Worm (Caenorhabditis elegans) whole organism, young adult: ENCODE results near the gene Y38C1AA.1.

Experiments used
- B0019.2 ChIP-seq: fragments of 200-800 bp; sonication (Bioruptor generic); conservative IDR thresholded peaks from 2 replicates; pipeline ENCODE4 v1.3.6; 2022; ENCODE audit warnings: missing genetic modification reagents, missing genetic modification characterization, missing compliant biosample characterization
- F22D6.2 ChIP-seq: sonication (generic microtip); optimal IDR thresholded peaks from 2 replicates; lab custom pipeline; 2016; ENCODE audit warnings: mild to moderate bottlenecking, missing genetic modification characterization, missing compliant biosample characterization
- F23B12.7 ChIP-seq: sonication (generic microtip); optimal IDR thresholded peaks from 2 replicates; lab custom pipeline; 2017; ENCODE audit warnings: missing genetic modification characterization, mild to moderate bottlenecking, missing compliant biosample characterization, antibody characterized with exemption, moderate library complexity; ENCODE audit not compliant: insufficient read depth
- F52B5.7 ChIP-seq: sonication (generic microtip); optimal IDR thresholded peaks from 2 replicates; lab custom pipeline; 2016; ENCODE audit warnings: mild to moderate bottlenecking, missing genetic modification characterization, missing compliant biosample characterization
- F57A8.1 ChIP-seq: fragments of 200-800 bp; sonication (Bioruptor generic); optimal IDR thresholded peaks from 2 replicates; lab custom pipeline; 2018; ENCODE audit warnings: mild to moderate bottlenecking, missing genetic modification characterization, moderate library complexity, missing compliant biosample characterization
- K12H6.12 ChIP-seq: fragments of 200-800 bp; sonication (Bioruptor generic); optimal IDR thresholded peaks from 2 replicates; lab custom pipeline; 2018; ENCODE audit warnings: mild to moderate bottlenecking, missing genetic modification characterization, missing compliant biosample characterization
- T07F8.4 ChIP-seq: sonication (generic microtip); optimal IDR thresholded peaks from 2 replicates; lab custom pipeline; 2016; ENCODE audit warnings: mild to moderate bottlenecking, missing genetic modification characterization, moderate library complexity, missing compliant biosample characterization
- T26A5.8 ChIP-seq: sonication (generic microtip); optimal IDR thresholded peaks from 2 replicates; lab custom pipeline; 2016; ENCODE audit warnings: missing genetic modification characterization, missing compliant biosample characterization
- Y79H2A.3 ChIP-seq: fragments of 200-800 bp; sonication (Bioruptor generic); conservative IDR thresholded peaks from 2 replicates; pipeline ENCODE4 v1.3.6; 2022; ENCODE audit warnings: missing genetic modification reagents, missing genetic modification characterization, missing compliant biosample characterization
- ZK185.1 ChIP-seq: sonication (generic microtip); optimal IDR thresholded peaks from 2 replicates; lab custom pipeline; 2016; ENCODE audit warnings: mild to moderate bottlenecking, missing genetic modification characterization, missing compliant biosample characterization; ENCODE audit not compliant: poor library complexity, severe bottlenecking
- attf-6 ChIP-seq: fragments of 200-800 bp; sonication (Bioruptor generic); IDR thresholded peaks from 2 replicates; pipeline ENCODE4 v1.3.6; 2022; ENCODE audit warnings: missing genetic modification reagents, missing genetic modification characterization, missing compliant biosample characterization
- bed-2 ChIP-seq: fragments of 200-800 bp; sonication (Bioruptor generic); IDR thresholded peaks from 2 replicates; pipeline ENCODE4 v1.3.6; 2022; ENCODE audit warnings: missing genetic modification reagents, missing genetic modification characterization, missing compliant biosample characterization
- cebp-1 ChIP-seq, 2 experiments: fragments of 200-800 bp in 1 of 2; sonication (Bioruptor generic) in 1 of 2; sonication (generic microtip) in 1 of 2; IDR thresholded peaks in 1 of 2; optimal IDR thresholded peaks in 1 of 2; 2 replicates each; pipeline versions ENCODE4 v1.3.6 to Lab custom; 2017 to 2022; ENCODE audit warnings: missing compliant biosample characterization in 2 of 2, missing genetic modification characterization in 2 of 2, mild to moderate bottlenecking in 1 of 2, missing genetic modification reagents in 1 of 2, moderate library complexity in 1 of 2
- ceh-79 ChIP-seq: sonication (generic microtip); optimal IDR thresholded peaks from 2 replicates; lab custom pipeline; 2017; ENCODE audit warnings: mild to moderate bottlenecking, missing genetic modification characterization, missing compliant biosample characterization
- die-1 ChIP-seq: sonication (generic microtip); optimal IDR thresholded peaks from 2 replicates; lab custom pipeline; 2016; ENCODE audit warnings: missing genotype, mild to moderate bottlenecking, missing genetic modification characterization, missing compliant biosample characterization
- dpff-1 ChIP-seq: sonication (generic microtip); optimal IDR thresholded peaks from 2 replicates; lab custom pipeline; 2017; ENCODE audit warnings: mild to moderate bottlenecking, missing genetic modification characterization, missing compliant biosample characterization
- dpl-1 ChIP-seq: fragments of 150-350 bp; optimal IDR thresholded peaks from 2 replicates; lab custom pipeline; 2014; ENCODE audit warnings: missing biosample characterization, missing genetic modification reagents, missing genetic modification characterization
- ets-4 ChIP-seq: fragments of 200-800 bp; sonication (Bioruptor generic); optimal IDR thresholded peaks from 2 replicates; lab custom pipeline; 2018; ENCODE audit warnings: mild to moderate bottlenecking, missing genetic modification characterization, missing compliant biosample characterization
- him-1 ChIP-seq: sonication (generic microtip); optimal IDR thresholded peaks from 2 replicates; lab custom pipeline; 2016; ENCODE audit warnings: missing genotype, missing genetic modification reagents, missing genetic modification characterization, missing compliant biosample characterization
- hrde-1 ChIP-seq: sonication (generic microtip); optimal IDR thresholded peaks from 2 replicates; lab custom pipeline; 2016; ENCODE audit warnings: missing genetic modification characterization, mild to moderate bottlenecking, missing compliant biosample characterization, moderate library complexity, missing genotype, missing genetic modification reagents, borderline replicate concordance
- hsf-1 ChIP-seq: fragments of 200-800 bp; sonication (Bioruptor generic); IDR thresholded peaks from 2 replicates; pipeline ENCODE4 v1.3.6; 2022; ENCODE audit warnings: missing genetic modification reagents, missing genetic modification characterization, missing compliant biosample characterization
- let-526 ChIP-seq: fragments of 200-800 bp; sonication (Bioruptor generic); IDR thresholded peaks from 2 replicates; pipeline ENCODE4 v1.3.6; 2022; ENCODE audit warnings: missing genetic modification reagents, missing genetic modification characterization, missing compliant biosample characterization
- lir-1 ChIP-seq: fragments of 200-800 bp; sonication (Bioruptor generic); conservative IDR thresholded peaks from 2 replicates; pipeline ENCODE4 v1.3.6; 2022; ENCODE audit warnings: missing genetic modification reagents, missing genetic modification characterization, missing compliant biosample characterization
- lsl-1 ChIP-seq: fragments of 200-800 bp; sonication (Bioruptor generic); optimal IDR thresholded peaks from 2 replicates; lab custom pipeline; 2018; ENCODE audit warnings: mild to moderate bottlenecking, missing genetic modification characterization, moderate library complexity, missing compliant biosample characterization
- lsy-27 ChIP-seq: sonication (generic microtip); optimal IDR thresholded peaks from 2 replicates; lab custom pipeline; 2017; ENCODE audit warnings: missing genetic modification characterization, mild to moderate bottlenecking, missing compliant biosample characterization, antibody characterized with exemption, missing genotype, borderline replicate concordance; ENCODE audit not compliant: insufficient read depth
- madf-6 ChIP-seq: fragments of 200-800 bp; sonication (Bioruptor generic); IDR thresholded peaks from 2 replicates; pipeline ENCODE4 v1.3.6; 2022; ENCODE audit warnings: missing genetic modification reagents, missing genetic modification characterization, missing compliant biosample characterization
- mxl-1 ChIP-seq: sonication (generic microtip); optimal IDR thresholded peaks from 2 replicates; lab custom pipeline; 2016; ENCODE audit warnings: missing genetic modification characterization, missing compliant biosample characterization
- nfyb-1 ChIP-seq: fragments of 200-800 bp; sonication (Bioruptor generic); IDR thresholded peaks from 2 replicates; pipeline ENCODE4 v1.3.6; 2022; ENCODE audit warnings: missing genetic modification reagents, missing genetic modification characterization, missing compliant biosample characterization
- nhr-120 ChIP-seq: fragments of 200-800 bp; sonication (Bioruptor generic); IDR thresholded peaks from 2 replicates; pipeline ENCODE4 v1.3.6; 2022; ENCODE audit warnings: missing genetic modification characterization, missing compliant biosample characterization
- nhr-80 ChIP-seq: sonication (generic microtip); optimal IDR thresholded peaks from 2 replicates; lab custom pipeline; 2016; ENCODE audit warnings: missing genetic modification characterization, missing compliant biosample characterization
- pbrm-1 ChIP-seq: fragments of 200-800 bp; sonication (Bioruptor generic); IDR thresholded peaks from 2 replicates; pipeline ENCODE4 v1.3.6; 2022; ENCODE audit warnings: missing genetic modification reagents, missing genetic modification characterization, missing compliant biosample characterization
- repo-1 ChIP-seq: sonication (generic microtip); optimal IDR thresholded peaks from 2 replicates; lab custom pipeline; 2017; ENCODE audit warnings: mild to moderate bottlenecking, missing genetic modification characterization, missing compliant biosample characterization
- sdz-38 ChIP-seq: sonication (generic microtip); optimal IDR thresholded peaks from 2 replicates; lab custom pipeline; 2016; ENCODE audit warnings: missing genotype, missing genetic modification characterization, missing compliant biosample characterization
- snpc-1.1 ChIP-seq: sonication (generic microtip); optimal IDR thresholded peaks from 2 replicates; lab custom pipeline; 2017; ENCODE audit warnings: missing genetic modification characterization, mild to moderate bottlenecking, missing compliant biosample characterization, antibody characterized with exemption, moderate library complexity, missing genotype, missing genetic modification reagents; ENCODE audit not compliant: insufficient read depth
- snpc-1.3 ChIP-seq: sonication (generic microtip); optimal IDR thresholded peaks from 2 replicates; lab custom pipeline; 2017; ENCODE audit warnings: missing genetic modification characterization, mild to moderate bottlenecking, missing compliant biosample characterization, antibody characterized with exemption, moderate library complexity, missing genotype, missing genetic modification reagents; ENCODE audit not compliant: insufficient read depth
- snpc-4 ChIP-seq, 5 experiments: fragments of 150-350 bp in 1 of 5; sonication (generic microtip) in 4 of 5; optimal IDR thresholded peaks; 2 replicates each; lab custom pipeline; 2014 to 2018; ENCODE audit warnings: missing genetic modification characterization in 5 of 5, missing biosample characterization in 3 of 5, antibody characterized with exemption in 2 of 5, mild to moderate bottlenecking in 2 of 5, missing compliant biosample characterization in 2 of 5, missing genotype in 2 of 5, moderate library complexity in 2 of 5, missing genetic modification reagents in 1 of 5
- somi-1 ChIP-seq: fragments of 200-800 bp; sonication (Bioruptor generic); optimal IDR thresholded peaks from 2 replicates; lab custom pipeline; 2018; ENCODE audit warnings: mild to moderate bottlenecking, missing genetic modification characterization, missing compliant biosample characterization
- sptf-2 ChIP-seq: fragments of 200-800 bp; sonication (Bioruptor generic); optimal IDR thresholded peaks from 2 replicates; lab custom pipeline; 2018; ENCODE audit warnings: mild to moderate bottlenecking, missing genetic modification characterization, missing compliant biosample characterization
- tbp1 ChIP-seq: fragments of 200-800 bp; sonication (Bioruptor generic); optimal IDR thresholded peaks from 2 replicates; lab custom pipeline; 2018; ENCODE audit warnings: mild to moderate bottlenecking, missing genetic modification characterization, missing compliant biosample characterization
- tlf-1 ChIP-seq: fragments of 200-800 bp; sonication (Bioruptor generic); optimal IDR thresholded peaks from 2 replicates; lab custom pipeline; 2018; ENCODE audit warnings: mild to moderate bottlenecking, missing genetic modification characterization, missing compliant biosample characterization
- unc-130 ChIP-seq: sonication (generic microtip); optimal IDR thresholded peaks from 2 replicates; lab custom pipeline; 2016; ENCODE audit warnings: missing genetic modification reagents, missing genetic modification characterization, missing compliant biosample characterization
- unc-62 ChIP-seq: fragments of 150-350 bp; optimal IDR thresholded peaks from 2 replicates; lab custom pipeline; 2014; ENCODE audit warnings: missing biosample characterization, missing genetic modification reagents, missing genetic modification characterization
- xnd-1 ChIP-seq: sonication (generic microtip); optimal IDR thresholded peaks from 2 replicates; lab custom pipeline; 2016; ENCODE audit warnings: missing genotype, missing genetic modification reagents, missing genetic modification characterization, missing compliant biosample characterization
- ztf-18 ChIP-seq: sonication (generic microtip); optimal IDR thresholded peaks from 2 replicates; lab custom pipeline; 2016; ENCODE audit warnings: missing genotype, mild to moderate bottlenecking, missing genetic modification characterization, missing compliant biosample characterization
- ztf-22 ChIP-seq: fragments of 200-800 bp; sonication (Bioruptor generic); optimal IDR thresholded peaks from 2 replicates; lab custom pipeline; 2018; ENCODE audit warnings: mild to moderate bottlenecking, missing genetic modification characterization, moderate library complexity, missing compliant biosample characterization
- ztf-6 ChIP-seq: fragments of 200-800 bp; sonication (Bioruptor generic); IDR thresholded peaks from 2 replicates; pipeline ENCODE4 v1.3.6; 2022; ENCODE audit warnings: missing genetic modification reagents, missing genetic modification characterization, missing compliant biosample characterization

Gene Y38C1AA.1

ce11 chrIV:192046-192445 lies 15.9 kb upstream of the Y38C1AA.1 start, which contains the start of gene Y38C1AA.12 (continued):
- no peak for TF ChIP-seq unc-62 (GFP tag; lab: Kevin White, UChicago)
- no peak for TF ChIP-seq lsy-27
- no peak for TF ChIP-seq ztf-22 (GFP tag; lab: Kevin White, UChicago)
- TF ChIP-seq xnd-1 (tag; lab: Kevin White, UChicago) = no peak
- no peak for TF ChIP-seq F57A8.1
- no peak for TF ChIP-seq T26A5.8 (tag; lab: Kevin White, UChicago)
- TF ChIP-seq sptf-2 (GFP tag; lab: Kevin White, UChicago) = no peak
- TF ChIP-seq cebp-1 (GFP tag; IDR thresholded peaks at IDR 0.05; lab: Robert Waterston, UW) = peak; percentile 62
- peak; percentile 70 for TF ChIP-seq cebp-1 (tag; optimal IDR thresholded peaks at IDR 0.05; lab: Kevin White, UChicago)
- TF ChIP-seq snpc-1.1 (tag; lab: Kevin White, UChicago) = peak; percentile 22
- no peak for TF ChIP-seq mxl-1 (tag; lab: Kevin White, UChicago)
- TF ChIP-seq nfyb-1 (GFP tag; lab: Robert Waterston, UW) = no peak
- no peak for TF ChIP-seq dpff-1 (tag; lab: Kevin White, UChicago)
- no peak for TF ChIP-seq sdz-38 (tag; lab: Kevin White, UChicago)
- no peak for TF ChIP-seq T07F8.4 (tag; lab: Kevin White, UChicago)
- peak; percentile 15 for TF ChIP-seq dpl-1 (GFP tag; lab: Kevin White, UChicago)
- TF ChIP-seq ets-4 (GFP tag; lab: Kevin White, UChicago) = no peak
- TF ChIP-seq hsf-1 = no peak
- no peak for TF ChIP-seq nhr-120
- peak; percentile 44 for TF ChIP-seq hrde-1
- peak; percentile 93 for TF ChIP-seq ZK185.1 (tag; lab: Kevin White, UChicago)
- no peak for TF ChIP-seq repo-1
- TF ChIP-seq attf-6 (GFP tag; lab: Robert Waterston, UW) = no peak
- peak; percentile 84 for TF ChIP-seq him-1
- no peak for TF ChIP-seq B0019.2 (GFP tag; lab: Robert Waterston, UW)
- peak; percentile 47 for TF ChIP-seq lsl-1
- peak; percentile 26 for TF ChIP-seq ztf-18 (tag; lab: Kevin White, UChicago)
- TF ChIP-seq tbp1 (GFP tag; lab: Kevin White, UChicago) = peak; percentile 40
- peak; percentile 54; the same call in 1 of the 2 replicates for TF ChIP-seq Y79H2A.3 (GFP tag; lab: Robert Waterston, UW)
- peak; percentile 11 for TF ChIP-seq nhr-80 (tag; lab: Kevin White, UChicago)
- TF ChIP-seq bed-2 (GFP tag; lab: Robert Waterston, UW) = 0 out of 2 replicates have a peak, but pooled peaks have one; percentile 75
- peak; percentile 89 for TF ChIP-seq unc-130 (GFP tag; lab: Kevin White, UChicago)
- TF ChIP-seq somi-1 (GFP tag; lab: Kevin White, UChicago) = peak; percentile 19
- no peak for TF ChIP-seq F52B5.7
- no peak for TF ChIP-seq die-1 (tag; lab: Kevin White, UChicago)
- no peak for TF ChIP-seq pbrm-1 (GFP tag; lab: Robert Waterston, UW)
- peak; percentile 48 for TF ChIP-seq tlf-1 (GFP tag; lab: Kevin White, UChicago)
- TF ChIP-seq snpc-1.3 (tag; lab: Kevin White, UChicago) = no peak
- no peak for TF ChIP-seq ceh-79 (tag; lab: Kevin White, UChicago)
- peak; percentile 65; the same call in 1 of the 2 replicates for TF ChIP-seq madf-6 (GFP tag; lab: Robert Waterston, UW)
- TF ChIP-seq lir-1 (GFP tag; lab: Robert Waterston, UW) = 0 out of 2 replicates have a peak, but pooled peaks have one; percentile 40
- TF ChIP-seq snpc-4 (GFP tag; optimal IDR thresholded peaks at IDR 0.05; lab: Kevin White, UChicago) = no peak
- peak in 2 of 4 experiments; percentile 5 to 42 for TF ChIP-seq snpc-4 (tag; optimal IDR thresholded peaks at IDR 0.05; lab: Kevin White, UChicago)
- TF ChIP-seq K12H6.12 = peak; percentile 79
- TF ChIP-seq let-526 (GFP tag; lab: Robert Waterston, UW) = 0 out of 2 replicates have a peak, but pooled peaks have one; percentile 30
- TF ChIP-seq ztf-6 (GFP tag; lab: Robert Waterston, UW) = no peak
- peak; percentile 55 for TF ChIP-seq F22D6.2 (tag; lab: Kevin White, UChicago)
- TF ChIP-seq F23B12.7 (tag; lab: Kevin White, UChicago) = peak; percentile 41
